Fruit fly (Drosophila melanogaster) S2 (cell line): ENCODE data around the gene CG14277.

Experiments
- CG8478 ChIP-seq: fragments of >200 bp; optimal IDR thresholded peaks from 2 replicates; lab custom pipeline; 2018
- CTCF ChIP-seq, 2 experiments: fragments of >200 bp; optimal IDR thresholded peaks; 2 replicates each; lab custom pipeline; 2018

- TF ChIP-seq CG8478 (lab: Kevin White, UChicago): no peak
- no peak for TF ChIP-seq CTCF (optimal IDR thresholded peaks at IDR 0.05; lab: Kevin White, UChicago)
Measured at dm6 chr2L:8290653-8291233, 48.5 kb downstream of the CG14277 start.
